Worm (Caenorhabditis elegans) whole organism, midembryonic: Measurements from ENCODE around the gene M199.8.

Experiments
- T22C8.4 ChIP-seq: fragments of 200-800 bp; sonication (Bioruptor generic); IDR thresholded peaks from 2 replicates; pipeline ENCODE4 v1.3.6; 2022; ENCODE audit warnings: missing genetic modification characterization, missing compliant biosample characterization
- cog-1 ChIP-seq: sonication (generic microtip); optimal IDR thresholded peaks from 2 replicates; lab custom pipeline; 2016; ENCODE audit warnings: missing genetic modification characterization, missing compliant biosample characterization
- flt-1 ChIP-seq: fragments of 200-800 bp; sonication (Bioruptor generic); IDR thresholded peaks from 2 replicates; pipeline ENCODE4 v1.3.6; 2022; ENCODE audit warnings: missing genetic modification characterization, missing compliant biosample characterization
- klf-2 ChIP-seq: fragments of 200-800 bp; sonication (Bioruptor generic); conservative IDR thresholded peaks from 2 replicates; pipeline ENCODE4 v1.3.6; 2022; ENCODE audit warnings: missing genetic modification reagents, missing genetic modification characterization, missing compliant biosample characterization
- ref-1 ChIP-seq: fragments of 200-800 bp; sonication (Bioruptor generic); conservative IDR thresholded peaks from 2 replicates; pipeline ENCODE4 v1.3.6; 2022; ENCODE audit warnings: missing genetic modification reagents, missing genetic modification characterization, missing compliant biosample characterization
- tab-1 ChIP-seq: fragments of 200-800 bp; sonication (Bioruptor generic); IDR thresholded peaks from 2 replicates; pipeline ENCODE4 v1.3.6; 2022; ENCODE audit warnings: missing genetic modification characterization, missing compliant biosample characterization
- ztf-23 ChIP-seq: fragments of 200-800 bp; sonication (Bioruptor generic); IDR thresholded peaks from 2 replicates; pipeline ENCODE4 v1.3.6; 2022; ENCODE audit warnings: missing genetic modification reagents, missing genetic modification characterization, missing compliant biosample characterization
- ztf-29 ChIP-seq: fragments of 200-800 bp; sonication (Bioruptor generic); IDR thresholded peaks from 2 replicates; pipeline ENCODE4 v1.3.6; 2022; ENCODE audit warnings: missing genetic modification reagents, missing genetic modification characterization, missing compliant biosample characterization

Gene M199.8

ce11 chrIV:15098294-15098693 is 35.5 kb downstream of the M199.8 start, which contains the start of gene srt-49:
TSS of gene srt-49 (minus strand) at chrIV:15098394.
- TF ChIP-seq tab-1 (GFP tag; lab: Robert Waterston, UW) (no peak), cog-1 (tag; lab: Kevin White, UChicago) (no peak), klf-2 (no peak), flt-1 (GFP tag; lab: Robert Waterston, UW) (no peak), ztf-23 (GFP tag; lab: Robert Waterston, UW) (no peak), ztf-29 (no peak), T22C8.4 (GFP tag; lab: Robert Waterston, UW) (no peak), ref-1 (GFP tag; lab: Robert Waterston, UW) (no peak)
